Worm (Caenorhabditis elegans): ENCODE measurements around the gene JC8.16.
A peak's percentile ranks its signal among the peaks of the same experiment; 100 is the strongest.

Gene JC8.16

ce11 chrIV:13240078-13240841 is 18.7 kb upstream of the JC8.16 start, which contains the start of gene rpl-12 (continued):
- TF ChIP-seq K02D7.2 (tag; optimal IDR thresholded peaks at IDR 0.05) (no peak), che-1 (tag; optimal IDR thresholded peaks at IDR 0.05) (no peak), ahr-1 (tag; optimal IDR thresholded peaks at IDR 0.05) (no peak), pros-1 (tag; optimal IDR thresholded peaks at IDR 0.05) (peak; percentile 73), ceh-31 (tag; optimal IDR thresholded peaks at IDR 0.05) (peak; percentile 92), dve-1 (tag; optimal IDR thresholded peaks at IDR 0.05) (peak; percentile 83), nhr-11 (tag; optimal IDR thresholded peaks at IDR 0.05) (no peak), ceh-2 (tag; optimal IDR thresholded peaks at IDR 0.05) (peak; percentile 48), ceh-24 (tag; optimal IDR thresholded peaks at IDR 0.05) (no peak), Y22D7AL.16 (tag; optimal IDR thresholded peaks at IDR 0.05) (no peak), pqm-1 (tag; optimal IDR thresholded peaks at IDR 0.05) (peak; percentile 59), syd-9 (tag; optimal IDR thresholded peaks at IDR 0.05) (peak; percentile 23), elt-2 (tag; optimal IDR thresholded peaks at IDR 0.05) (peak; percentile 84), nfya-1 (tag; optimal IDR thresholded peaks at IDR 0.05) (peak; percentile 92), F13H6.1 (tag; optimal IDR thresholded peaks at IDR 0.05) (peak; percentile 26), sox-2 (GFP tag; IDR thresholded peaks at IDR 0.05) (peak; percentile 80), tbx-2 (tag; optimal IDR thresholded peaks at IDR 0.05) (peak; percentile 94), madf-2 (tag; optimal IDR thresholded peaks at IDR 0.05) (peak; percentile 66), eyg-1 (tag; optimal IDR thresholded peaks at IDR 0.05) (peak; percentile 4), C38D4.7 (GFP tag; optimal IDR thresholded peaks at IDR 0.05) (no peak), fkh-10 (GFP tag; optimal IDR thresholded peaks at IDR 0.05) (peak; percentile 52), unc-3 (GFP tag; conservative IDR thresholded peaks at IDR 0.05) (no peak), unc-3 (tag; optimal IDR thresholded peaks at IDR 0.05) (peak; percentile 70), ceh-48 (tag; optimal IDR thresholded peaks at IDR 0.05) (peak; percentile 50), ref-2 (tag; optimal IDR thresholded peaks at IDR 0.05) (peak; percentile 93), lim-6 (tag; optimal IDR thresholded peaks at IDR 0.05) (peak; percentile 24), gmeb-2 (tag; optimal IDR thresholded peaks at IDR 0.05) (peak; percentile 9), sox-4 (tag; optimal IDR thresholded peaks at IDR 0.05) (no peak), pat-9 (tag; optimal IDR thresholded peaks at IDR 0.05) (peak; percentile 73), ttx-3 (tag; optimal IDR thresholded peaks at IDR 0.05) (peak; percentile 27), ceh-30 (tag; optimal IDR thresholded peaks at IDR 0.05) (no peak), T23F11.4 (GFP tag; optimal IDR thresholded peaks at IDR 0.05) (peak; percentile 26), unc-42 (tag; optimal IDR thresholded peaks at IDR 0.05) (peak; percentile 100), elt-4 (tag; optimal IDR thresholded peaks at IDR 0.05) (no peak), ztf-16 (tag; optimal IDR thresholded peaks at IDR 0.05) (no peak), unc-86 (tag; optimal IDR thresholded peaks at IDR 0.05) (peak; percentile 82), hlh-6 (tag; optimal IDR thresholded peaks at IDR 0.05) (no peak), lin-11 (tag; optimal IDR thresholded peaks at IDR 0.05) (peak; percentile 11), nhr-232 (tag; optimal IDR thresholded peaks at IDR 0.05) (no peak)

- TF ChIP-seq fkh-6 (tag; optimal IDR thresholded peaks at IDR 0.05) (no peak), hlh-8 (tag; optimal IDR thresholded peaks at IDR 0.05) (no peak), pag-3 (tag; optimal IDR thresholded peaks at IDR 0.05; ENCODE audit: borderline replicate concordance) (no peak), pha-2 (tag; optimal IDR thresholded peaks at IDR 0.05) (no peak), Y22D7AL.16 (tag; optimal IDR thresholded peaks at IDR 0.05) (no peak), che-1 (tag; optimal IDR thresholded peaks at IDR 0.05) (no peak), ceh-24 (tag; optimal IDR thresholded peaks at IDR 0.05) (no peak), ahr-1 (tag; optimal IDR thresholded peaks at IDR 0.05) (no peak)
These were observed 18.2 kb upstream of the JC8.16 start, which contains the start of gene lin-54 for ce11 chrIV:13240842-13241143. Gene lin-54, plus strand, starts transcription at chrIV:13241044.

All from whole organism, late embryonic.